Fruit fly (Drosophila melanogaster) whole organism, embryonic: ENCODE measurements around the gene CG18265.

Source experiments
- ATbp ChIP-seq: fragments of 200-800 bp; sonication (Bioruptor generic); optimal IDR thresholded peaks from 2 replicates; lab custom pipeline; 2017; ENCODE audit warnings: missing biosample characterization, mild to moderate bottlenecking, missing genetic modification characterization, missing genetic modification reagents
- Asciz ChIP-seq: fragments of 200-800 bp; sonication (Bioruptor generic); optimal IDR thresholded peaks from 2 replicates; lab custom pipeline; 2017; ENCODE audit warnings: missing biosample characterization, mild to moderate bottlenecking, missing genetic modification characterization, missing genetic modification reagents
- B-H1 ChIP-seq: fragments of 200-800 bp; sonication (Bioruptor generic); IDR thresholded peaks from 3 replicates; pipeline ENCODE4 v1.3.6; 2022; ENCODE audit warnings: missing biosample characterization, missing genetic modification characterization
- Bdp1 ChIP-seq: fragments of 200-800 bp; sonication (Bioruptor generic); optimal IDR thresholded peaks from 3 replicates; lab custom pipeline; 2016; ENCODE audit warnings: missing biosample characterization, missing genetic modification characterization
- C15 ChIP-seq: fragments of 200-800 bp; sonication (Bioruptor generic); IDR thresholded peaks from 3 replicates; pipeline ENCODE4 v1.3.6; 2022; ENCODE audit warnings: missing biosample characterization, missing genetic modification characterization
- CG10979 ChIP-seq: fragments of 200-800 bp; sonication (Bioruptor generic); optimal IDR thresholded peaks from 2 replicates; lab custom pipeline; 2018; ENCODE audit warnings: missing biosample characterization, mild to moderate bottlenecking, missing genetic modification characterization, moderate library complexity
- CG11695 ChIP-seq: fragments of 200-800 bp; sonication (Bioruptor generic); IDR thresholded peaks from 3 replicates; pipeline ENCODE4 v1.3.6; 2022; ENCODE audit warnings: missing biosample characterization, missing genetic modification characterization
- CG11696 ChIP-seq: fragments of 200-800 bp; sonication (Bioruptor generic); IDR thresholded peaks from 2 replicates; pipeline ENCODE4 v1.3.6; 2022; ENCODE audit warnings: missing biosample characterization, missing genetic modification characterization
- CG14050 ChIP-seq: fragments of 200-800 bp; sonication (Bioruptor generic); IDR thresholded peaks from 3 replicates; pipeline ENCODE4 v1.3.6; 2022; ENCODE audit warnings: missing biosample characterization, missing genetic modification characterization
- CG14710 ChIP-seq: fragments of 200-800 bp; sonication (Bioruptor generic); optimal IDR thresholded peaks from 3 replicates; lab custom pipeline; 2019; ENCODE audit warnings: missing biosample characterization, mild to moderate bottlenecking, missing genetic modification characterization, moderate library complexity
- CG15073 ChIP-seq: fragments of 200-800 bp; sonication (Bioruptor generic); optimal IDR thresholded peaks from 2 replicates; lab custom pipeline; 2016; ENCODE audit warnings: missing biosample characterization, missing genetic modification characterization
- CG17568 ChIP-seq: fragments of 200-800 bp; sonication (Bioruptor generic); optimal IDR thresholded peaks from 2 replicates; lab custom pipeline; 2018; ENCODE audit warnings: missing biosample characterization, mild to moderate bottlenecking, missing genetic modification characterization, moderate library complexity
- CG2199 ChIP-seq: fragments of 200-800 bp; sonication (Bioruptor generic); IDR thresholded peaks from 3 replicates; pipeline ENCODE4 v1.3.6; 2022; ENCODE audit warnings: missing biosample characterization, missing genetic modification characterization
- CG3407 ChIP-seq: fragments of 200-800 bp; sonication (Bioruptor generic); optimal IDR thresholded peaks from 2 replicates; lab custom pipeline; 2018; ENCODE audit warnings: missing biosample characterization, mild to moderate bottlenecking, missing genetic modification characterization
- CG34422 ChIP-seq: fragments of 200-800 bp; sonication (Bioruptor generic); IDR thresholded peaks from 3 replicates; pipeline ENCODE4 v1.3.6; 2022; ENCODE audit warnings: missing biosample characterization, missing genetic modification characterization
- CG4854 ChIP-seq: fragments of 200-800 bp; sonication (Bioruptor generic); optimal IDR thresholded peaks from 2 replicates; lab custom pipeline; 2016; ENCODE audit warnings: missing biosample characterization, missing genetic modification characterization, inconsistent platforms
- CG6254 ChIP-seq: fragments of 200-800 bp; sonication (Bioruptor generic); optimal IDR thresholded peaks from 3 replicates; lab custom pipeline; 2017; ENCODE audit warnings: mild to moderate bottlenecking, missing biosample characterization, missing genetic modification reagents, missing genetic modification characterization
- CG7745 ChIP-seq: fragments of 200-800 bp; sonication (Bioruptor generic); optimal IDR thresholded peaks from 2 replicates; lab custom pipeline; 2018; ENCODE audit warnings: missing biosample characterization, mild to moderate bottlenecking, missing genetic modification characterization, moderate library complexity
- CG8388 ChIP-seq: fragments of 200-800 bp; sonication (Bioruptor generic); optimal IDR thresholded peaks from 2 replicates; lab custom pipeline; 2019; ENCODE audit warnings: missing biosample characterization, mild to moderate bottlenecking, missing genetic modification characterization, moderate library complexity
- CG8944 ChIP-seq: fragments of 200-800 bp; sonication (Bioruptor generic); optimal IDR thresholded peaks from 3 replicates; lab custom pipeline; 2016; ENCODE audit warnings: missing biosample characterization, missing genetic modification characterization
- CG9727 ChIP-seq: fragments of 200-800 bp; sonication (Bioruptor generic); optimal IDR thresholded peaks from 3 replicates; lab custom pipeline; 2017; ENCODE audit warnings: missing biosample characterization, mild to moderate bottlenecking, missing genetic modification characterization
- Ets97D ChIP-seq: fragments of 200-800 bp; sonication (Bioruptor generic); optimal IDR thresholded peaks from 3 replicates; lab custom pipeline; 2016; ENCODE audit warnings: missing biosample characterization, missing genetic modification characterization
- HmgZ ChIP-seq: fragments of 200-800 bp; sonication (Bioruptor generic); optimal IDR thresholded peaks from 2 replicates; lab custom pipeline; 2018; ENCODE audit warnings: missing biosample characterization, mild to moderate bottlenecking, missing genetic modification characterization
- Hr78 ChIP-seq, 2 experiments: fragments of 200-800 bp in 1 of 2; fragments of >200 bp in 1 of 2; sonication (Bioruptor generic) in 1 of 2; optimal IDR thresholded peaks; 2 replicates each; lab custom pipeline; 2017 to 2019; ENCODE audit warnings: missing biosample characterization in 2 of 2, missing genetic modification characterization in 2 of 2, mild to moderate bottlenecking in 1 of 2, moderate library complexity in 1 of 2
- MTF-1 ChIP-seq: fragments of 200-800 bp; sonication (Bioruptor generic); optimal IDR thresholded peaks from 2 replicates; lab custom pipeline; 2018; ENCODE audit warnings: missing biosample characterization, mild to moderate bottlenecking, missing genetic modification characterization, borderline replicate concordance
- Max ChIP-seq: fragments of 200-800 bp; sonication (Bioruptor generic); optimal IDR thresholded peaks from 2 replicates; lab custom pipeline; 2016; ENCODE audit warnings: missing biosample characterization, mild to moderate bottlenecking, missing genetic modification characterization
- NC2β ChIP-seq: fragments of 200-800 bp; sonication (Bioruptor generic); optimal IDR thresholded peaks from 2 replicates; lab custom pipeline; 2016; ENCODE audit warnings: missing biosample characterization, missing genetic modification characterization
- NK7.1 ChIP-seq: fragments of 200-800 bp; sonication (Bioruptor generic); optimal IDR thresholded peaks from 3 replicates; lab custom pipeline; 2016; ENCODE audit warnings: missing biosample characterization, missing genetic modification characterization
- Spps ChIP-seq: fragments of 200-800 bp; sonication (Bioruptor generic); optimal IDR thresholded peaks from 2 replicates; lab custom pipeline; 2018; ENCODE audit warnings: missing biosample characterization, mild to moderate bottlenecking, missing genetic modification characterization
- Sry-δ ChIP-seq: fragments of 200-800 bp; sonication (Bioruptor generic); optimal IDR thresholded peaks from 2 replicates; lab custom pipeline; 2016; ENCODE audit warnings: missing biosample characterization, missing genetic modification characterization
- Usf ChIP-seq: fragments of 200-800 bp; sonication (Bioruptor generic); optimal IDR thresholded peaks from 2 replicates; lab custom pipeline; 2017; ENCODE audit warnings: missing genotype, missing biosample characterization, missing genetic modification characterization
- amos ChIP-seq: fragments of 200-800 bp; sonication (Bioruptor generic); IDR thresholded peaks from 2 replicates; pipeline ENCODE4 v1.3.6; 2022; ENCODE audit warnings: missing biosample characterization, missing genetic modification characterization; ENCODE audit not compliant: partially characterized antibody
- cad ChIP-seq: fragments of >200 bp; optimal IDR thresholded peaks from 2 replicates; lab custom pipeline; 2017; ENCODE audit warnings: missing biosample characterization, missing genetic modification characterization
- cas ChIP-seq: fragments of 200-800 bp; sonication (Bioruptor generic); IDR thresholded peaks from 2 replicates; pipeline ENCODE4 v1.3.6; 2022; ENCODE audit warnings: missing biosample characterization, missing genetic modification characterization
- caup ChIP-seq: fragments of 200-800 bp; sonication (Bioruptor generic); optimal IDR thresholded peaks from 3 replicates; lab custom pipeline; 2017; ENCODE audit warnings: missing biosample characterization, mild to moderate bottlenecking, missing genetic modification characterization, moderate library complexity; ENCODE audit not compliant: severe bottlenecking
- chn ChIP-seq: fragments of 200-800 bp; sonication (Bioruptor generic); optimal IDR thresholded peaks from 2 replicates; lab custom pipeline; 2016; ENCODE audit warnings: missing biosample characterization, missing genetic modification characterization
- crp ChIP-seq, 2 experiments: fragments of 200-800 bp; sonication (Bioruptor generic); optimal IDR thresholded peaks; 2 replicates in 1 of 2; 3 replicates in 1 of 2; lab custom pipeline; 2017; ENCODE audit warnings: missing biosample characterization in 2 of 2, missing genetic modification characterization in 2 of 2, mild to moderate bottlenecking in 1 of 2, moderate library complexity in 1 of 2
- ewg ChIP-seq: fragments of 200-800 bp; sonication (Bioruptor generic); optimal IDR thresholded peaks from 3 replicates; lab custom pipeline; 2017; ENCODE audit warnings: mild to moderate bottlenecking, missing biosample characterization, missing genetic modification reagents, missing genetic modification characterization
- fd102C ChIP-seq: fragments of 200-800 bp; sonication (Bioruptor generic); optimal IDR thresholded peaks from 2 replicates; lab custom pipeline; 2018; ENCODE audit warnings: missing biosample characterization, mild to moderate bottlenecking, missing genetic modification characterization, moderate library complexity
- fu2 ChIP-seq: fragments of 200-800 bp; sonication (Bioruptor generic); optimal IDR thresholded peaks from 2 replicates; lab custom pipeline; 2016; ENCODE audit warnings: missing biosample characterization, missing genetic modification characterization
- her ChIP-seq: fragments of 200-800 bp; sonication (Bioruptor generic); optimal IDR thresholded peaks from 2 replicates; lab custom pipeline; 2016; ENCODE audit warnings: missing biosample characterization, missing genetic modification characterization
- inv ChIP-seq: fragments of 200-800 bp; sonication (Bioruptor generic); IDR thresholded peaks from 2 replicates; pipeline ENCODE4 v1.3.6; 2022; ENCODE audit warnings: missing biosample characterization, missing genetic modification characterization; ENCODE audit not compliant: partially characterized antibody
- jumu ChIP-seq: fragments of 200-800 bp; sonication (Bioruptor generic); optimal IDR thresholded peaks from 3 replicates; lab custom pipeline; 2016; ENCODE audit warnings: missing biosample characterization, missing genetic modification characterization
- kni ChIP-seq: fragments of 200-800 bp; sonication (Bioruptor generic); optimal IDR thresholded peaks from 3 replicates; lab custom pipeline; 2017; ENCODE audit warnings: mild to moderate bottlenecking, missing biosample characterization, missing genetic modification reagents, missing genetic modification characterization
- oc ChIP-seq: fragments of 200-800 bp; sonication (Bioruptor generic); optimal IDR thresholded peaks from 2 replicates; lab custom pipeline; 2018; ENCODE audit warnings: missing biosample characterization, mild to moderate bottlenecking, missing genetic modification characterization, moderate library complexity
- run ChIP-seq: fragments of 200-800 bp; sonication (Bioruptor generic); optimal IDR thresholded peaks from 3 replicates; lab custom pipeline; 2018; ENCODE audit warnings: missing biosample characterization, mild to moderate bottlenecking, missing genetic modification characterization
- stwl ChIP-seq: fragments of 200-800 bp; sonication (Bioruptor generic); optimal IDR thresholded peaks from 3 replicates; lab custom pipeline; 2018; ENCODE audit warnings: missing biosample characterization, mild to moderate bottlenecking, missing genetic modification characterization, moderate library complexity
- tap ChIP-seq: fragments of 200-800 bp; optimal IDR thresholded peaks from 3 replicates; lab custom pipeline; 2019; ENCODE audit warnings: missing biosample characterization, mild to moderate bottlenecking, missing genetic modification characterization, moderate library complexity
- wdn ChIP-seq: fragments of 200-800 bp; sonication (Bioruptor generic); IDR thresholded peaks from 2 replicates; pipeline ENCODE4 v1.3.6; 2022; ENCODE audit warnings: missing biosample characterization, missing genetic modification characterization

CG18265 gene

DNA sequence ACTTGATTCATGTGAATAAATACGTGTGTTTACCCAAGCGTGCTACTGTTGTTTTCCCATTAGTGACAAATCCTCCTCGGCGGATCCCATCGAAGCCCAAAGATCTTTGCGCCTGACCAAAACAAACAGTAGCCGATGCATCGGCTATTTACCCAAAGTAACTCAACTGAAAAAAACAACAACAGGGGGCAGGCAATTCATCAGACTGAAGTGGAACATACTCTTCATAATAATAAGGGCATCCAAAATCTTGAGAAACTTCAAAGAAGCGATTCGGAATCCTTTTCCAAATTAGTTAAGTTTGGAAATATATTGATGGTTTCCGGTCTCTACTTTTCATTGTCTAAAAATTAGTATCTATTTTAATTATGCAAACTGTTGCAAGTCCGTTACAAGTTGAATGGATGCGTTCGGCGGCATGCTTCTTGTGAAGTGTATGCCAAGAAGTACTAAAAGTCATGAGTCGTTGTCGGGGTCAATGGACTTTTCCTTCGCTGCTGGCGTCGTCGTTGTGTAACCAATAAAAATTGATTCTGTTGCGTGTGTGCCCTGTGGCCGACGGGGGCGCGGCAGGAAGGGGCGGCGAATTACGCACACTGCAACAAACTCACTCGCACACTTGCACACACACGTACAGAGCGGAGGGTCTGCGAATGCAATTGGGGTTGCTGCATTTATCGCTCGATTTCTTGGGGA lies 56.2 kb downstream of the CG18265 start (continued):
- no peak for TF ChIP-seq Sry-δ (GFP tag; lab: Kevin White, UChicago)
- TF ChIP-seq CG14710 (tag; lab: Kevin White, UChicago): peak; percentile 49
- no peak for TF ChIP-seq stwl (tag; lab: Kevin White, UChicago)
- TF ChIP-seq Spps (tag; lab: Kevin White, UChicago): peak; percentile 21
- no peak for TF ChIP-seq CG15073 (GFP tag; lab: Kevin White, UChicago)
- no peak for TF ChIP-seq CG8944
- peak; percentile 64 for TF ChIP-seq CG10979 (tag; lab: Kevin White, UChicago)
- TF ChIP-seq CG6254 (GFP tag; lab: Kevin White, UChicago): no peak
- no peak for TF ChIP-seq tap (tag; lab: Kevin White, UChicago)
- no peak for TF ChIP-seq HmgZ (tag; lab: Kevin White, UChicago)
- no peak for TF ChIP-seq Bdp1
- no peak for TF ChIP-seq B-H1 (GFP tag; lab: Robert Waterston, UW)
- TF ChIP-seq ATbp: no peak
- TF ChIP-seq amos (GFP tag; lab: Robert Waterston, UW): no peak
- TF ChIP-seq chn: no peak
- TF ChIP-seq wdn (GFP tag; lab: Robert Waterston, UW): no peak
- TF ChIP-seq NC2β (GFP tag; lab: Kevin White, UChicago): no peak
- TF ChIP-seq CG17568 (GFP tag; lab: Kevin White, UChicago): no peak
- no peak for TF ChIP-seq MTF-1 (GFP tag; lab: Kevin White, UChicago)
- TF ChIP-seq kni (GFP tag; lab: Kevin White, UChicago): peak; percentile 43
- TF ChIP-seq CG8388: peak; percentile 27
- TF ChIP-seq CG11695: no peak
- TF ChIP-seq Ets97D (GFP tag; lab: Kevin White, UChicago): no peak
- TF ChIP-seq CG11696 (GFP tag; lab: Robert Waterston, UW): no peak
- TF ChIP-seq CG9727 (GFP tag; lab: Kevin White, UChicago): peak; percentile 4
- no peak for TF ChIP-seq CG2199
- TF ChIP-seq Hr78 (GFP tag; optimal IDR thresholded peaks at IDR 0.05; lab: Kevin White, UChicago): peak in 1 of 2 experiments; percentile 50
- TF ChIP-seq ewg (GFP tag; lab: Kevin White, UChicago): peak; percentile 17
- no peak for TF ChIP-seq jumu (GFP tag; lab: Kevin White, UChicago)
- TF ChIP-seq her (GFP tag; lab: Kevin White, UChicago): no peak
- no peak for TF ChIP-seq inv (GFP tag; lab: Robert Waterston, UW)
- no peak for TF ChIP-seq oc
- no peak for TF ChIP-seq cas (GFP tag; lab: Robert Waterston, UW)
- TF ChIP-seq CG34422 (GFP tag; lab: Robert Waterston, UW): no peak
- no peak for TF ChIP-seq crp (GFP tag; optimal IDR thresholded peaks at IDR 0.05; lab: Kevin White, UChicago)
- TF ChIP-seq C15 (GFP tag; lab: Robert Waterston, UW): no peak
- no peak for TF ChIP-seq fu2 (GFP tag; lab: Kevin White, UChicago)
- TF ChIP-seq fd102C: no peak
- no peak for TF ChIP-seq run (tag; lab: Kevin White, UChicago)
- peak; percentile 26 for TF ChIP-seq CG3407 (GFP tag; lab: Kevin White, UChicago)
- no peak for TF ChIP-seq NK7.1 (GFP tag; lab: Kevin White, UChicago)
- TF ChIP-seq CG4854 (GFP tag; lab: Kevin White, UChicago): no peak
- no peak for TF ChIP-seq Max (GFP tag; lab: Kevin White, UChicago)
- TF ChIP-seq caup (GFP tag; lab: Kevin White, UChicago): no peak
- no peak for TF ChIP-seq CG14050
- TF ChIP-seq Usf: no peak
- TF ChIP-seq CG7745 (tag; lab: Kevin White, UChicago): no peak
- TF ChIP-seq cad (GFP tag; lab: Kevin White, UChicago): no peak
- no peak for TF ChIP-seq Asciz (GFP tag; lab: Kevin White, UChicago)
